Worm (Caenorhabditis elegans): ENCODE measurements around the gene ptr-25.

DNA sequence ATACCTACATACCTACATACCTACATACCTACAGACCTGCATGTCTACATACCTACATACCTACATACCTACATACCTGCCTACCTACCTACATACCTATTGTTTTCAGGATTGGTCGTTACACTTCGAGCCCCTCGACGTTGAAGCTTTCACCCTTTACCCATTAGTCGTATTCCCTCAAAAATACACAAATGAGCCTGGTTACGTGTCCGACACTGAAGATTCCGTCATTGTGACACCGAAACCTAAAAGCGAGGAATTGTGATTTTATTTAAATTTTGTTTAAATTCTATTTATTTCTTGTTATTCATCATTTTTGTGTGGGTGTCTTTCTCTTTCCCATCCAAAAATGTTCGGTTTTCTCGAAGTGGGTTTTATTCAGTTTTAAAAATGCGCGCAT, 8.7 kb upstream of the ptr-25 start, which contains the start of gene D2045.7:
- no peak for TF ChIP-seq unc-62 (GFP tag; optimal IDR thresholded peaks at IDR 0.05)
- TF ChIP-seq nhr-237 (tag; optimal IDR thresholded peaks at IDR 0.05), result no peak
- no peak for TF ChIP-seq fos-1 (tag; optimal IDR thresholded peaks at IDR 0.05)
- TF ChIP-seq aly-2 (tag; optimal IDR thresholded peaks at IDR 0.05), result no peak
- TF ChIP-seq R02D3.7 (tag; optimal IDR thresholded peaks at IDR 0.05), result no peak

Measured in whole organism, L2 larva.